Fruit fly (Drosophila melanogaster) whole organism, wandering third instar larva: Measurements from ENCODE around the gene CG42269.

ENCODE experiments used
- CG32264 ChIP-seq: fragments of 200-800 bp; sonication (Bioruptor generic); optimal IDR thresholded peaks from 2 replicates; lab custom pipeline; 2016; ENCODE audit warnings: missing biosample characterization, missing genetic modification characterization
- CG9705 ChIP-seq: fragments of 200-800 bp; sonication (Bioruptor generic); optimal IDR thresholded peaks from 2 replicates; lab custom pipeline; 2018; ENCODE audit warnings: missing biosample characterization, mild to moderate bottlenecking, missing genetic modification characterization
- CrebA ChIP-seq: fragments of 200-800 bp; sonication (Bioruptor generic); optimal IDR thresholded peaks from 2 replicates; lab custom pipeline; 2016; ENCODE audit warnings: missing biosample characterization, mild to moderate bottlenecking, missing genetic modification characterization, borderline replicate concordance
- Dfd ChIP-seq: fragments of >200 bp; optimal IDR thresholded peaks from 2 replicates; lab custom pipeline; 2017; ENCODE audit warnings: missing biosample characterization, missing genetic modification characterization
- GATAd ChIP-seq: sonication (Bioruptor generic); optimal IDR thresholded peaks from 2 replicates; lab custom pipeline; 2016; ENCODE audit warnings: missing biosample characterization, missing genetic modification characterization
- HLH106 ChIP-seq: fragments of 200-800 bp; optimal IDR thresholded peaks from 3 replicates; lab custom pipeline; 2019; ENCODE audit warnings: missing biosample characterization, mild to moderate bottlenecking, missing genetic modification characterization, moderate library complexity
- Hnf4 ChIP-seq: fragments of 200-800 bp; sonication (Bioruptor generic); optimal IDR thresholded peaks from 2 replicates; lab custom pipeline; 2016; ENCODE audit warnings: missing biosample characterization, mild to moderate bottlenecking, missing genetic modification characterization
- Hr78 ChIP-seq: fragments of >200 bp; optimal IDR thresholded peaks from 2 replicates; lab custom pipeline; 2017; ENCODE audit warnings: missing biosample characterization, missing genetic modification characterization
- Hr83 ChIP-seq: fragments of 200-300 bp; sonication (Bioruptor generic); optimal IDR thresholded peaks from 2 replicates; lab custom pipeline; 2016; ENCODE audit warnings: missing biosample characterization, mild to moderate bottlenecking, missing genetic modification characterization, moderate library complexity; ENCODE audit not compliant: poor library complexity, severe bottlenecking
- Jra ChIP-seq: sonication (Bioruptor generic); optimal IDR thresholded peaks from 2 replicates; lab custom pipeline; 2016; ENCODE audit warnings: missing biosample characterization, missing genetic modification characterization
- Mio ChIP-seq: sonication (Bioruptor generic); optimal IDR thresholded peaks from 2 replicates; lab custom pipeline; 2016; ENCODE audit warnings: missing biosample characterization, missing genetic modification characterization
- Myc ChIP-seq: fragments of >200 bp; optimal IDR thresholded peaks from 2 replicates; lab custom pipeline; 2017
- N ChIP-seq: fragments of >200 bp; optimal IDR thresholded peaks from 2 replicates; lab custom pipeline; 2018; ENCODE audit warnings: missing biosample characterization, missing external identifiers, missing genetic modification characterization
- OdsH ChIP-seq: fragments of 200-800 bp; sonication (Bioruptor generic); optimal IDR thresholded peaks from 2 replicates; lab custom pipeline; 2016; ENCODE audit warnings: missing biosample characterization, mild to moderate bottlenecking, missing genetic modification characterization
- Rel ChIP-seq, 2 experiments: fragments of 200-800 bp; sonication (Bioruptor generic) in 1 of 2; optimal IDR thresholded peaks; 2 replicates in 1 of 2; 3 replicates in 1 of 2; lab custom pipeline; 2016 to 2019; ENCODE audit warnings: mild to moderate bottlenecking in 2 of 2, missing biosample characterization in 2 of 2, missing genetic modification characterization in 2 of 2, moderate library complexity in 1 of 2
- Sp1 ChIP-seq: fragments of 200-800 bp; sonication (Bioruptor generic); optimal IDR thresholded peaks from 3 replicates; lab custom pipeline; 2019; ENCODE audit warnings: missing biosample characterization, mild to moderate bottlenecking, missing genetic modification characterization, moderate library complexity
- br ChIP-seq: fragments of 200-800 bp; sonication (Bioruptor generic); optimal IDR thresholded peaks from 2 replicates; lab custom pipeline; 2016; ENCODE audit warnings: missing biosample characterization, missing genetic modification characterization
- brk ChIP-seq: fragments of 200-800 bp; sonication (Bioruptor generic); optimal IDR thresholded peaks from 2 replicates; lab custom pipeline; 2016; ENCODE audit warnings: missing biosample characterization, mild to moderate bottlenecking, missing genetic modification characterization
- dl ChIP-seq, 2 experiments: fragments of 175-275, 200-275 bp in 1 of 2; fragments of 200-275 bp in 1 of 2; sonication (Bioruptor generic); optimal IDR thresholded peaks; lab custom pipeline; 2018; ENCODE audit warnings: mild to moderate bottlenecking in 2 of 2, missing biosample characterization in 2 of 2, missing genetic modification characterization in 2 of 2, moderate library complexity in 2 of 2; ENCODE audit not compliant: partially characterized antibody in 2 of 2, insufficient read depth in 1 of 2
- dmrt93B ChIP-seq: fragments of 200-800 bp; sonication (Bioruptor generic); optimal IDR thresholded peaks from 2 replicates; lab custom pipeline; 2018; ENCODE audit warnings: missing biosample characterization, mild to moderate bottlenecking, missing genetic modification characterization
- dsf ChIP-seq: sonication (Bioruptor generic); optimal IDR thresholded peaks from 2 replicates; lab custom pipeline; 2016; ENCODE audit warnings: missing biosample characterization, missing genetic modification characterization, borderline replicate concordance
- foxo ChIP-seq, 2 experiments: fragments of 200-800 bp; sonication (Bioruptor generic); optimal IDR thresholded peaks; 2 replicates in 1 of 2; 3 replicates in 1 of 2; lab custom pipeline; 2016 to 2017; ENCODE audit warnings: missing biosample characterization in 2 of 2, missing genetic modification characterization in 2 of 2
- fru ChIP-seq: fragments of 200-800 bp; sonication (Bioruptor generic); optimal IDR thresholded peaks from 3 replicates; lab custom pipeline; 2016; ENCODE audit warnings: missing biosample characterization, mild to moderate bottlenecking, missing genetic modification characterization
- h ChIP-seq: fragments of 200-800 bp; sonication (Bioruptor generic); optimal IDR thresholded peaks from 3 replicates; lab custom pipeline; 2016; ENCODE audit warnings: missing biosample characterization, mild to moderate bottlenecking, missing genetic modification characterization
- jim ChIP-seq: fragments of 175-275, 200-325 bp; sonication (Bioruptor generic); optimal IDR thresholded peaks from 2 replicates; lab custom pipeline; 2016; ENCODE audit warnings: missing biosample characterization, mild to moderate bottlenecking, missing genetic modification characterization
- lola ChIP-seq: fragments of >200 bp; optimal IDR thresholded peaks from 2 replicates; lab custom pipeline; 2017; ENCODE audit warnings: missing biosample characterization, missing genetic modification characterization
- rgr ChIP-seq: fragments of 200-800 bp; sonication (Bioruptor generic); optimal IDR thresholded peaks from 3 replicates; lab custom pipeline; 2016; ENCODE audit warnings: missing biosample characterization, mild to moderate bottlenecking, missing genetic modification characterization
- sv ChIP-seq: fragments of 200-800 bp; sonication (Bioruptor generic); optimal IDR thresholded peaks from 3 replicates; lab custom pipeline; 2016; ENCODE audit warnings: missing biosample characterization, missing genetic modification characterization
- tai ChIP-seq: sonication (Bioruptor generic); optimal IDR thresholded peaks from 2 replicates; lab custom pipeline; 2016; ENCODE audit warnings: missing biosample characterization, missing genetic modification characterization
- woc ChIP-seq: sonication (Bioruptor generic); optimal IDR thresholded peaks from 2 replicates; lab custom pipeline; 2016; ENCODE audit warnings: missing biosample characterization, mild to moderate bottlenecking, missing genetic modification characterization

The CG42269 gene

DNA sequence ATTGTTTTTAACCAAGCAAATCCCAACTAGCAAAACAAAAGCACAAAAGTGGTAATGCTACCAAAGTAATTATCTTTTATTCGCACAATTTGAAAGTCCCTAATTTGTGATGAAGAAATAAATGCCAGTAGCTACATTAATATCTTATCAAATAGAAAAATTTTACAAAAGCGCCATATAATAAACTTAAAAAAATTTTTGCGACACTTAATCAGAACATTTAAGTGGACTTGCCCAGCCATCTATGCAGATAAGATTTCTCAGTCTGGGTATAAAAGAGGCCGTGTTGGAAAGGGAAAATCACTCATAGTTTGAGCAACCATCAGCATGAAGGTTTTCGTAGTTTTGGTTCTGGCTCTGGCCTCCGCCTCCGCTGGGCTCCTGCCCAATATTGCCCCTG is 31.2 kb upstream of the CG42269 start, which contains the start of gene yip7:
TSS of gene yip7 (plus strand) at position 301 of the 400 bp plus-strand sequence.
- no peak for TF ChIP-seq Hr83 (GFP tag; lab: Kevin White, UChicago)
- TF ChIP-seq Hr78: no peak
- TF ChIP-seq tai (GFP tag; lab: Kevin White, UChicago): no peak
- no peak for TF ChIP-seq HLH106 (tag; lab: Kevin White, UChicago)
- TF ChIP-seq fru: no peak
- TF ChIP-seq GATAd (GFP tag; lab: Kevin White, UChicago): no peak
- no peak for TF ChIP-seq brk (GFP tag; lab: Kevin White, UChicago)
- TF ChIP-seq Sp1: no peak
- no peak for TF ChIP-seq jim
- no peak for TF ChIP-seq sv (GFP tag; lab: Kevin White, UChicago)
- TF ChIP-seq CG9705 (GFP tag; lab: Kevin White, UChicago): no peak
- no peak for TF ChIP-seq CG32264
- no peak for TF ChIP-seq Jra (GFP tag; lab: Kevin White, UChicago)
- no peak for TF ChIP-seq Dfd (GFP tag; lab: Kevin White, UChicago)
- no peak for TF ChIP-seq rgr (GFP tag; lab: Kevin White, UChicago)
- no peak for TF ChIP-seq lola (GFP tag; lab: Kevin White, UChicago)
- TF ChIP-seq dl (GFP tag; optimal IDR thresholded peaks at IDR 0.05; lab: Kevin White, UChicago; ENCODE audit: insufficient read depth in 1 of 2, partially characterized antibody in 2 of 2): no peak
- no peak for TF ChIP-seq dsf
- no peak for TF ChIP-seq foxo (GFP tag; optimal IDR thresholded peaks at IDR 0.05; lab: Kevin White, UChicago)
- TF ChIP-seq Hnf4 (GFP tag; lab: Kevin White, UChicago): no peak

DNA sequence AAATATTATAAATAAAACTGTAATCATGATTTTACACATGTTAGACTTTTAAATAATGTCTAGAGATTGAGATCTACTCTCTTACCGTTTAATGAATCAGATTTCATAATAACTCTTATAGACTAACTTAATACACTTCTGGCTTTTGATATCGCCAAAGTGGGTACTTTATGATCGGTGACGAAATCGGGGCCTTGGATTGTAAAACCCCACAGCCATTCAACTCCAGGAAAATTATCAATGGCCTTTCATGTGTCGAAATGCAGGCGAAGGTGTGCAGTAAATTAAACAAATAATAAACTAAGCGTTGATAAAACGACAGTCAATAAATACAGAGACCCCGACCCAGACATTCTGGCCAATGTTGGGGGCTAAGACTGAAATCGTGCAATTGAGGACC is 30.0 kb upstream of the CG42269 start:
- TF ChIP-seq OdsH (GFP tag; lab: Kevin White, UChicago): no peak
- TF ChIP-seq rgr (GFP tag; lab: Kevin White, UChicago): no peak
- TF ChIP-seq Rel (GFP tag; optimal IDR thresholded peaks at IDR 0.05; lab: Kevin White, UChicago): no peak
- peak; percentile 33 for TF ChIP-seq Rel (tag; optimal IDR thresholded peaks at IDR 0.05; lab: Kevin White, UChicago)
- TF ChIP-seq br (GFP tag; lab: Kevin White, UChicago): no peak
- TF ChIP-seq Hr83 (GFP tag; lab: Kevin White, UChicago): no peak

dm6 chr3L:6036811-6037210 is 29.3 kb upstream of the CG42269 start, which contains the start of gene CG6462:
CG6462 (plus strand) TSS chr3L:6037111.
- no peak for TF ChIP-seq Rel (GFP tag; optimal IDR thresholded peaks at IDR 0.05; lab: Kevin White, UChicago)
- no peak for TF ChIP-seq Rel (tag; optimal IDR thresholded peaks at IDR 0.05; lab: Kevin White, UChicago)
- no peak for TF ChIP-seq CG9705 (GFP tag; lab: Kevin White, UChicago)
- TF ChIP-seq Mio: no peak
- TF ChIP-seq dmrt93B: no peak
- TF ChIP-seq Dfd (GFP tag; lab: Kevin White, UChicago): no peak
- TF ChIP-seq CrebA: no peak
- TF ChIP-seq rgr (GFP tag; lab: Kevin White, UChicago): no peak
- no peak for TF ChIP-seq Myc (lab: Kevin White, UChicago)
- no peak for TF ChIP-seq lola (GFP tag; lab: Kevin White, UChicago)
- TF ChIP-seq jim: no peak
- no peak for TF ChIP-seq foxo (GFP tag; optimal IDR thresholded peaks at IDR 0.05; lab: Kevin White, UChicago)
- no peak for TF ChIP-seq CG32264
- no peak for TF ChIP-seq HLH106 (tag; lab: Kevin White, UChicago)
- no peak for TF ChIP-seq fru
- no peak for TF ChIP-seq sv (GFP tag; lab: Kevin White, UChicago)
- TF ChIP-seq dl (GFP tag; optimal IDR thresholded peaks at IDR 0.05; lab: Kevin White, UChicago; ENCODE audit: insufficient read depth in 1 of 2, partially characterized antibody in 2 of 2): no peak

- TF ChIP-seq h (GFP tag; lab: Kevin White, UChicago): peak; percentile 43
- TF ChIP-seq Rel (GFP tag; optimal IDR thresholded peaks at IDR 0.05; lab: Kevin White, UChicago): no peak
- no peak for TF ChIP-seq Rel (tag; optimal IDR thresholded peaks at IDR 0.05; lab: Kevin White, UChicago)
- TF ChIP-seq N (GFP tag; lab: Kevin White, UChicago): no peak
- no peak for TF ChIP-seq Hr78
- no peak for TF ChIP-seq rgr (GFP tag; lab: Kevin White, UChicago)
- TF ChIP-seq GATAd (GFP tag; lab: Kevin White, UChicago): no peak
- TF ChIP-seq OdsH (GFP tag; lab: Kevin White, UChicago): no peak
- no peak for TF ChIP-seq woc (GFP tag; lab: Kevin White, UChicago)
- TF ChIP-seq, all 38 proteins: peak for 1
Measured at dm6 chr3L:6038720-6039205, 27.3 kb upstream of the CG42269 start, which contains the start of gene Jon65Aiv. Jon65Aiv (plus strand) TSS chr3L:6039155.
